Fruit fly (Drosophila melanogaster) whole organism, prepupa: Measurements from ENCODE around the gene MtnD.
A peak's percentile ranks its signal among the peaks of the same experiment; 100 is the strongest.

ENCODE experiments used
- Blimp-1 ChIP-seq: fragments of 200-800 bp; sonication (Bioruptor generic); optimal IDR thresholded peaks from 3 replicates; lab custom pipeline; 2017; ENCODE audit warnings: missing biosample characterization, missing genetic modification characterization, mild to moderate bottlenecking, moderate library complexity, missing genetic modification reagents
- CG10631 ChIP-seq: fragments of 200-800 bp; sonication (Bioruptor generic); optimal IDR thresholded peaks from 2 replicates; lab custom pipeline; 2016; ENCODE audit warnings: missing biosample characterization, missing genetic modification characterization
- CG11294 ChIP-seq: fragments of 200-800 bp; sonication (Bioruptor generic); IDR thresholded peaks from 2 replicates; pipeline ENCODE4 v1.3.6; 2022; ENCODE audit warnings: missing biosample characterization, missing genetic modification characterization
- CG11762 ChIP-seq: fragments of 200-800 bp; sonication (Bioruptor generic); optimal IDR thresholded peaks from 3 replicates; lab custom pipeline; 2016; ENCODE audit warnings: missing biosample characterization, missing genetic modification characterization; ENCODE audit not compliant: insufficient read depth
- CG15336 ChIP-seq: fragments of 200-800 bp; sonication (Bioruptor generic); IDR thresholded peaks from 2 replicates; pipeline ENCODE4 v1.3.6; 2022; ENCODE audit warnings: missing biosample characterization, missing genetic modification characterization
- CG16779 ChIP-seq: fragments of 200-800 bp; sonication (Bioruptor generic); optimal IDR thresholded peaks from 3 replicates; lab custom pipeline; 2017; ENCODE audit warnings: missing biosample characterization, mild to moderate bottlenecking, missing genetic modification characterization
- CG3032 ChIP-seq: fragments of 200-800 bp; optimal IDR thresholded peaks from 2 replicates; lab custom pipeline; 2019; ENCODE audit warnings: missing biosample characterization, mild to moderate bottlenecking, missing genetic modification characterization, moderate library complexity
- CG31627 ChIP-seq: fragments of 200-800 bp; sonication (Bioruptor generic); optimal IDR thresholded peaks from 3 replicates; lab custom pipeline; 2016; ENCODE audit warnings: missing biosample characterization, missing genetic modification characterization
- CG32006 ChIP-seq: fragments of 200-800 bp; sonication (Bioruptor generic); optimal IDR thresholded peaks from 3 replicates; lab custom pipeline; 2017; ENCODE audit warnings: missing biosample characterization, mild to moderate bottlenecking, missing genetic modification characterization
- CG34406 ChIP-seq: fragments of 200-800 bp; sonication (Bioruptor generic); optimal IDR thresholded peaks from 3 replicates; lab custom pipeline; 2016; ENCODE audit warnings: missing biosample characterization, missing genetic modification characterization
- CG4318 ChIP-seq: fragments of 200-800 bp; sonication (Bioruptor generic); optimal IDR thresholded peaks from 3 replicates; lab custom pipeline; 2017; ENCODE audit warnings: missing biosample characterization, mild to moderate bottlenecking, missing genetic modification characterization
- CG6276 ChIP-seq: fragments of 200-800 bp; sonication (Bioruptor generic); optimal IDR thresholded peaks from 2 replicates; lab custom pipeline; 2017; ENCODE audit warnings: missing biosample characterization, mild to moderate bottlenecking, missing genetic modification characterization
- CG6792 ChIP-seq: fragments of 200-800 bp; sonication (Bioruptor generic); optimal IDR thresholded peaks from 3 replicates; lab custom pipeline; 2016; ENCODE audit warnings: missing biosample characterization, missing genetic modification characterization
- CG6808 ChIP-seq: fragments of 200-800 bp; sonication (Bioruptor generic); optimal IDR thresholded peaks from 3 replicates; lab custom pipeline; 2017; ENCODE audit warnings: missing biosample characterization, missing genetic modification characterization, mild to moderate bottlenecking, moderate library complexity, missing genetic modification reagents
- CG6854 ChIP-seq: fragments of 200-800 bp; sonication (Bioruptor generic); optimal IDR thresholded peaks from 2 replicates; lab custom pipeline; 2017; ENCODE audit warnings: missing biosample characterization, mild to moderate bottlenecking, missing genetic modification characterization
- CG8319 ChIP-seq: fragments of 200-800 bp; sonication (Bioruptor generic); optimal IDR thresholded peaks from 3 replicates; lab custom pipeline; 2016; ENCODE audit warnings: missing biosample characterization, missing genetic modification characterization
- CG8632 ChIP-seq: fragments of 200-800 bp; sonication (Bioruptor generic); optimal IDR thresholded peaks from 3 replicates; lab custom pipeline; 2016; ENCODE audit warnings: missing biosample characterization, missing genetic modification characterization
- CG9139 ChIP-seq: fragments of 200-800 bp; sonication (Bioruptor generic); optimal IDR thresholded peaks from 3 replicates; lab custom pipeline; 2017; ENCODE audit warnings: missing biosample characterization, mild to moderate bottlenecking, missing genetic modification characterization
- Eip75B ChIP-seq: fragments of 200-800 bp; sonication (Bioruptor generic); optimal IDR thresholded peaks from 3 replicates; lab custom pipeline; 2016; ENCODE audit warnings: missing biosample characterization, missing genetic modification characterization
- Eip78C ChIP-seq: fragments of 200-800 bp; sonication (Bioruptor generic); peaks from one replicate; lab custom pipeline; 2016; ENCODE audit warnings: missing biosample characterization, missing genetic modification characterization
- Eip93F ChIP-seq: fragments of 200-800 bp; sonication (Bioruptor generic); optimal IDR thresholded peaks from 2 replicates; lab custom pipeline; 2016; ENCODE audit warnings: missing biosample characterization, mild to moderate bottlenecking, missing genetic modification characterization
- Ets21C ChIP-seq: fragments of 200-800 bp; sonication (Bioruptor generic); optimal IDR thresholded peaks from 3 replicates; lab custom pipeline; 2016; ENCODE audit warnings: missing biosample characterization, missing genetic modification characterization
- Ets96B ChIP-seq: fragments of 200-800 bp; optimal IDR thresholded peaks from 2 replicates; lab custom pipeline; 2019; ENCODE audit warnings: missing biosample characterization, mild to moderate bottlenecking, missing genetic modification characterization, moderate library complexity
- Gug ChIP-seq: fragments of 200-800 bp; sonication (Bioruptor generic); IDR thresholded peaks from 2 replicates; pipeline ENCODE4 v1.3.6; 2022; ENCODE audit warnings: missing biosample characterization, missing genetic modification characterization
- Hr38 ChIP-seq: sonication (Bioruptor generic); optimal IDR thresholded peaks from 2 replicates; lab custom pipeline; 2016; ENCODE audit warnings: missing biosample characterization, missing genetic modification characterization
- Hr39 ChIP-seq: fragments of 200-800 bp; sonication (Bioruptor generic); optimal IDR thresholded peaks from 2 replicates; lab custom pipeline; 2016; ENCODE audit warnings: missing biosample characterization, missing genetic modification characterization
- Hr4 ChIP-seq: fragments of 200-800 bp; sonication (Bioruptor generic); optimal IDR thresholded peaks from 3 replicates; lab custom pipeline; 2016; ENCODE audit warnings: missing biosample characterization, missing genetic modification characterization
- Lpt ChIP-seq: fragments of 200-800 bp; sonication (Bioruptor generic); optimal IDR thresholded peaks from 3 replicates; lab custom pipeline; 2016; ENCODE audit warnings: missing biosample characterization, missing genetic modification characterization
- Met ChIP-seq: fragments of 200-800 bp; sonication (Bioruptor generic); optimal IDR thresholded peaks from 3 replicates; lab custom pipeline; 2016; ENCODE audit warnings: missing biosample characterization, missing genetic modification characterization
- Smox ChIP-seq: fragments of 200-800 bp; sonication (Bioruptor generic); optimal IDR thresholded peaks from 3 replicates; lab custom pipeline; 2016; ENCODE audit warnings: missing biosample characterization, missing genetic modification characterization
- Sox14 ChIP-seq: fragments of 200-800 bp; sonication (Bioruptor generic); optimal IDR thresholded peaks from 3 replicates; lab custom pipeline; 2016; ENCODE audit warnings: missing biosample characterization, missing genetic modification characterization
- achi ChIP-seq: fragments of 200-800 bp; sonication (Bioruptor generic); optimal IDR thresholded peaks from 3 replicates; lab custom pipeline; 2016; ENCODE audit warnings: missing biosample characterization, missing genetic modification characterization
- acj6 ChIP-seq: fragments of 200-800 bp; sonication (Bioruptor generic); optimal IDR thresholded peaks from 3 replicates; lab custom pipeline; 2016; ENCODE audit warnings: missing biosample characterization, missing genetic modification characterization
- cyc ChIP-seq: fragments of 200-800 bp; sonication (Bioruptor generic); optimal IDR thresholded peaks from 3 replicates; lab custom pipeline; 2016; ENCODE audit warnings: missing biosample characterization, missing genetic modification characterization
- esn ChIP-seq: fragments of 200-800 bp; sonication (Bioruptor generic); optimal IDR thresholded peaks from 2 replicates; lab custom pipeline; 2016; ENCODE audit warnings: missing biosample characterization, mild to moderate bottlenecking, missing genetic modification characterization, moderate library complexity
- fd85E ChIP-seq: fragments of 200-800 bp; sonication (Bioruptor generic); optimal IDR thresholded peaks from 3 replicates; lab custom pipeline; 2016; ENCODE audit warnings: missing biosample characterization, missing genetic modification characterization
- lz ChIP-seq: fragments of 200-800 bp; sonication (Bioruptor generic); optimal IDR thresholded peaks from 3 replicates; lab custom pipeline; 2016; ENCODE audit warnings: missing biosample characterization, missing genetic modification characterization
- pdm3 ChIP-seq: fragments of 200-800 bp; sonication (Bioruptor generic); optimal IDR thresholded peaks from 3 replicates; lab custom pipeline; 2016; ENCODE audit warnings: missing biosample characterization, missing genetic modification characterization
- spab ChIP-seq: fragments of 200-800 bp; sonication (Bioruptor generic); optimal IDR thresholded peaks from 2 replicates; lab custom pipeline; 2017; ENCODE audit warnings: missing biosample characterization, mild to moderate bottlenecking, missing genetic modification characterization, missing genetic modification reagents
- ss ChIP-seq, 2 experiments: fragments of 200-800 bp; sonication (Bioruptor generic); optimal IDR thresholded peaks; 2 replicates in 1 of 2; 3 replicates in 1 of 2; lab custom pipeline; 2017 to 2018; ENCODE audit warnings: mild to moderate bottlenecking in 2 of 2, missing biosample characterization in 2 of 2, missing genetic modification characterization in 2 of 2, moderate library complexity in 1 of 2
- svp ChIP-seq: fragments of 200-800 bp; sonication (Bioruptor generic); peaks from one replicate; lab custom pipeline; 2016; ENCODE audit warnings: missing biosample characterization, missing genetic modification characterization
- vri ChIP-seq: fragments of 200-800 bp; sonication (Bioruptor generic); optimal IDR thresholded peaks from 3 replicates; lab custom pipeline; 2016; ENCODE audit warnings: missing biosample characterization, mild to moderate bottlenecking, missing genetic modification characterization

The MtnD gene

dm6 chr3R:20565546-20565948 lies 30.8 kb downstream of the MtnD start (continued):
- TF ChIP-seq CG16779 (tag; lab: Kevin White, UChicago) (peak; percentile 35), cyc (GFP tag; lab: Kevin White, UChicago) (no peak), esn (no peak), Hr38 (GFP tag; lab: Kevin White, UChicago) (no peak), spab (GFP tag; lab: Kevin White, UChicago) (no peak), CG31627 (GFP tag; lab: Kevin White, UChicago) (no peak), CG9139 (GFP tag; lab: Kevin White, UChicago) (peak; percentile 54)

dm6 chr3R:20567507-20568222 lies 32.9 kb downstream of the MtnD start:
- no peak for TF ChIP-seq CG10631
- no peak for TF ChIP-seq Hr38 (GFP tag; lab: Kevin White, UChicago)
- peak; percentile 4 for TF ChIP-seq CG6808
- no peak for TF ChIP-seq CG4318 (GFP tag; lab: Kevin White, UChicago)
- TF ChIP-seq esn, result no peak
- peak; percentile 73 for TF ChIP-seq CG8319 (GFP tag; lab: Kevin White, UChicago)

dm6 chr3R:20573326-20573725 lies 38.6 kb downstream of the MtnD start:
- no peak for TF ChIP-seq Lpt
- TF ChIP-seq Hr38 (GFP tag; lab: Kevin White, UChicago), result no peak
- peak; percentile 18 for TF ChIP-seq Hr4 (GFP tag; lab: Kevin White, UChicago)
- TF ChIP-seq CG34406 (GFP tag; lab: Kevin White, UChicago), result no peak
- TF ChIP-seq fd85E (GFP tag; lab: Kevin White, UChicago), result no peak
- no peak for TF ChIP-seq Met (GFP tag; lab: Kevin White, UChicago)
- no peak for TF ChIP-seq achi (GFP tag; lab: Kevin White, UChicago)
- TF ChIP-seq lz, result no peak
- TF ChIP-seq Blimp-1 (GFP tag; lab: Kevin White, UChicago), result no peak
- TF ChIP-seq pdm3 (GFP tag; lab: Kevin White, UChicago), result no peak
- no peak for TF ChIP-seq CG8319 (GFP tag; lab: Kevin White, UChicago)
- TF ChIP-seq Smox (GFP tag; lab: Kevin White, UChicago), result no peak
- TF ChIP-seq CG6276, result no peak
- TF ChIP-seq CG11762 (GFP tag; lab: Kevin White, UChicago), result no peak
- TF ChIP-seq cyc (GFP tag; lab: Kevin White, UChicago), result no peak
- no peak for TF ChIP-seq ss (GFP tag; optimal IDR thresholded peaks at IDR 0.05; lab: Kevin White, UChicago)
- no peak for TF ChIP-seq Ets21C (GFP tag; lab: Kevin White, UChicago)
- no peak for TF ChIP-seq CG6792 (GFP tag; lab: Kevin White, UChicago)
- no peak for TF ChIP-seq Ets96B (tag; lab: Kevin White, UChicago)
- TF ChIP-seq CG3032 (tag; lab: Kevin White, UChicago), result no peak
- TF ChIP-seq CG15336 (GFP tag; lab: Robert Waterston, UW), result 0 out of 2 replicates have a peak, but pooled peaks have one; percentile 22
- TF ChIP-seq CG16779 (tag; lab: Kevin White, UChicago), result no peak
- TF ChIP-seq CG9139 (GFP tag; lab: Kevin White, UChicago), result no peak
- TF ChIP-seq svp (GFP tag; lab: Kevin White, UChicago), result peak; percentile 45
- TF ChIP-seq Hr39, result no peak
- TF ChIP-seq CG32006, result peak; percentile 51
- TF ChIP-seq spab (GFP tag; lab: Kevin White, UChicago), result no peak
- TF ChIP-seq vri (GFP tag; lab: Kevin White, UChicago), result no peak
- no peak for TF ChIP-seq CG6854 (GFP tag; lab: Kevin White, UChicago)
- no peak for TF ChIP-seq CG8632
- no peak for TF ChIP-seq Eip93F
- TF ChIP-seq Eip78C (GFP tag; lab: Kevin White, UChicago), result peak; percentile 48
- no peak for TF ChIP-seq CG11294 (GFP tag; lab: Robert Waterston, UW)
- TF ChIP-seq Sox14 (GFP tag; lab: Kevin White, UChicago), result no peak
- TF ChIP-seq Eip75B (GFP tag; lab: Kevin White, UChicago), result no peak
- no peak for TF ChIP-seq Gug
- TF ChIP-seq acj6, result no peak
